Fruit fly (Drosophila melanogaster) whole organism: Measurements from ENCODE around the gene CG13716.

Experiments used
- CG8478 ChIP-seq: fragments of >200 bp; optimal IDR thresholded peaks from 2 replicates; lab custom pipeline; 2018; ENCODE audit warnings: inconsistent platforms
- Dll ChIP-seq: fragments of >200 bp; optimal IDR thresholded peaks from 2 replicates; lab custom pipeline; 2017
- EcR ChIP-seq, 2 experiments: fragments of >200 bp; optimal IDR thresholded peaks; 2 replicates each; lab custom pipeline; 2017; ENCODE audit warnings: missing biosample characterization in 2 of 2, missing genetic modification characterization in 2 of 2, missing genetic modification reagents in 2 of 2
- pan ChIP-seq: fragments of >200 bp; optimal IDR thresholded peaks from 2 replicates; lab custom pipeline; 2017
- psq ChIP-seq: fragments of >200 bp; optimal IDR thresholded peaks from 2 replicates; lab custom pipeline; 2017
- usp ChIP-seq: fragments of >200 bp; optimal IDR thresholded peaks from 2 replicates; lab custom pipeline; 2017; ENCODE audit warnings: missing biosample characterization, missing genetic modification characterization, mixed read lengths

CG13716 gene

dm6 chr3L:4620919-4621318 is 13.7 kb downstream of the CG13716 start, which contains the start of gene CG32246:
TSS of gene CG32246 (plus strand) at chr3L:4621219.
- no peak for TF ChIP-seq EcR (GFP tag; optimal IDR thresholded peaks at IDR 0.05; lab: Kevin White, UChicago)
- TF ChIP-seq pan (lab: Kevin White, UChicago), result no peak
- TF ChIP-seq Dll (lab: Kevin White, UChicago), result no peak
- TF ChIP-seq usp (GFP tag; lab: Kevin White, UChicago), result no peak
- no peak for TF ChIP-seq CG8478 (lab: Kevin White, UChicago)

dm6 chr3L:4619497-4620211 is 14.9 kb downstream of the CG13716 start:
- TF ChIP-seq pan (lab: Kevin White, UChicago) (no peak), usp (GFP tag; lab: Kevin White, UChicago) (no peak), EcR (GFP tag; optimal IDR thresholded peaks at IDR 0.05; lab: Kevin White, UChicago) (no peak), Dll (lab: Kevin White, UChicago) (no peak), CG8478 (lab: Kevin White, UChicago) (no peak), psq (lab: Kevin White, UChicago) (no peak)

- TF ChIP-seq pan (lab: Kevin White, UChicago), result no peak
- TF ChIP-seq usp (GFP tag; lab: Kevin White, UChicago), result no peak
- no peak for TF ChIP-seq CG8478 (lab: Kevin White, UChicago)
- TF ChIP-seq EcR (GFP tag; optimal IDR thresholded peaks at IDR 0.05; lab: Kevin White, UChicago), result no peak
- TF ChIP-seq psq (lab: Kevin White, UChicago), result no peak
- TF ChIP-seq Dll (lab: Kevin White, UChicago), result no peak
These were observed 15.6 kb downstream of the CG13716 start for dm6 chr3L:4618865-4619496.

- TF ChIP-seq CG8478 (lab: Kevin White, UChicago), result no peak
- no peak for TF ChIP-seq pan (lab: Kevin White, UChicago)
- no peak for TF ChIP-seq usp (GFP tag; lab: Kevin White, UChicago)
- no peak for TF ChIP-seq EcR (GFP tag; optimal IDR thresholded peaks at IDR 0.05; lab: Kevin White, UChicago)
- no peak for TF ChIP-seq psq (lab: Kevin White, UChicago)
- TF ChIP-seq Dll (lab: Kevin White, UChicago), result no peak
These were observed 19.5 kb downstream of the CG13716 start for dm6 chr3L:4615064-4615463.

- TF ChIP-seq EcR (GFP tag; optimal IDR thresholded peaks at IDR 0.05; lab: Kevin White, UChicago) (no peak), Dll (lab: Kevin White, UChicago) (no peak), pan (lab: Kevin White, UChicago) (no peak)
These were observed 20.7 kb downstream of the CG13716 start for dm6 chr3L:4613846-4614247.

- TF ChIP-seq usp (GFP tag; lab: Kevin White, UChicago), result no peak
- TF ChIP-seq Dll (lab: Kevin White, UChicago), result no peak
- no peak for TF ChIP-seq CG8478 (lab: Kevin White, UChicago)
- TF ChIP-seq EcR (GFP tag; optimal IDR thresholded peaks at IDR 0.05; lab: Kevin White, UChicago), result no peak
- peak; percentile 89 for TF ChIP-seq pan (lab: Kevin White, UChicago)
These were observed 21.5 kb downstream of the CG13716 start for dm6 chr3L:4613083-4613482.

- TF ChIP-seq CG8478 (lab: Kevin White, UChicago), result no peak
- no peak for TF ChIP-seq psq (lab: Kevin White, UChicago)
- no peak for TF ChIP-seq usp (GFP tag; lab: Kevin White, UChicago)
- no peak for TF ChIP-seq Dll (lab: Kevin White, UChicago)
- TF ChIP-seq pan (lab: Kevin White, UChicago), result no peak
- TF ChIP-seq EcR (GFP tag; optimal IDR thresholded peaks at IDR 0.05; lab: Kevin White, UChicago), result no peak
These were observed 23.3 kb downstream of the CG13716 start for dm6 chr3L:4611311-4611710.

dm6 chr3L:4607653-4608052 is 26.9 kb downstream of the CG13716 start:
- no peak for TF ChIP-seq CG8478 (lab: Kevin White, UChicago)
- TF ChIP-seq pan (lab: Kevin White, UChicago), result peak; percentile 60
- TF ChIP-seq Dll (lab: Kevin White, UChicago), result no peak
- TF ChIP-seq EcR (GFP tag; optimal IDR thresholded peaks at IDR 0.05; lab: Kevin White, UChicago), result no peak

dm6 chr3L:4606739-4607428 is 27.7 kb downstream of the CG13716 start:
- no peak for TF ChIP-seq Dll (lab: Kevin White, UChicago)
- TF ChIP-seq pan (lab: Kevin White, UChicago), result no peak
- TF ChIP-seq psq (lab: Kevin White, UChicago), result no peak
- no peak for TF ChIP-seq EcR (GFP tag; optimal IDR thresholded peaks at IDR 0.05; lab: Kevin White, UChicago)
- TF ChIP-seq usp (GFP tag; lab: Kevin White, UChicago), result no peak
- TF ChIP-seq CG8478 (lab: Kevin White, UChicago), result no peak

- TF ChIP-seq Dll (lab: Kevin White, UChicago), result no peak
- no peak for TF ChIP-seq psq (lab: Kevin White, UChicago)
- no peak for TF ChIP-seq EcR (GFP tag; optimal IDR thresholded peaks at IDR 0.05; lab: Kevin White, UChicago)
- no peak for TF ChIP-seq usp (GFP tag; lab: Kevin White, UChicago)
- TF ChIP-seq pan (lab: Kevin White, UChicago), result no peak
- no peak for TF ChIP-seq CG8478 (lab: Kevin White, UChicago)
These were observed 31.1 kb downstream of the CG13716 start for dm6 chr3L:4603439-4603838.

- TF ChIP-seq Dll (lab: Kevin White, UChicago), result no peak
- TF ChIP-seq EcR (GFP tag; optimal IDR thresholded peaks at IDR 0.05; lab: Kevin White, UChicago), result no peak
- no peak for TF ChIP-seq CG8478 (lab: Kevin White, UChicago)
- no peak for TF ChIP-seq psq (lab: Kevin White, UChicago)
- no peak for TF ChIP-seq pan (lab: Kevin White, UChicago)
- no peak for TF ChIP-seq usp (GFP tag; lab: Kevin White, UChicago)
These were observed 32.3 kb downstream of the CG13716 start for dm6 chr3L:4602333-4602732.
